Fruit fly (Drosophila melanogaster) whole organism, embryonic: ENCODE measurements around the gene mRpL3.
A peak's percentile ranks its signal among the peaks of the same experiment; 100 is the strongest.

Experiments used
- Atf-2 ChIP-seq: fragments of 200-800 bp; sonication (Bioruptor generic); optimal IDR thresholded peaks from 2 replicates; lab custom pipeline; 2016; ENCODE audit warnings: missing biosample characterization, missing genetic modification characterization
- B-H1 ChIP-seq: fragments of 200-800 bp; sonication (Bioruptor generic); IDR thresholded peaks from 3 replicates; pipeline ENCODE4 v1.3.6; 2022; ENCODE audit warnings: missing biosample characterization, missing genetic modification characterization
- C15 ChIP-seq: fragments of 200-800 bp; sonication (Bioruptor generic); IDR thresholded peaks from 3 replicates; pipeline ENCODE4 v1.3.6; 2022; ENCODE audit warnings: missing biosample characterization, missing genetic modification characterization
- CG11695 ChIP-seq: fragments of 200-800 bp; sonication (Bioruptor generic); IDR thresholded peaks from 3 replicates; pipeline ENCODE4 v1.3.6; 2022; ENCODE audit warnings: missing biosample characterization, missing genetic modification characterization
- CG11723 ChIP-seq: fragments of 200-800 bp; sonication (Bioruptor generic); optimal IDR thresholded peaks from 2 replicates; lab custom pipeline; 2017; ENCODE audit warnings: missing biosample characterization, mild to moderate bottlenecking, missing genetic modification characterization
- CG1233 ChIP-seq: fragments of 200-800 bp; sonication (Bioruptor generic); optimal IDR thresholded peaks from 4 replicates; lab custom pipeline; 2018; ENCODE audit warnings: missing biosample characterization, mild to moderate bottlenecking, missing genetic modification characterization
- CG12744 ChIP-seq: fragments of 200-800 bp; sonication (Bioruptor generic); optimal IDR thresholded peaks from 2 replicates; lab custom pipeline; 2016; ENCODE audit warnings: missing biosample characterization, missing genetic modification characterization
- CG13624 ChIP-seq: fragments of 200-800 bp; sonication (Bioruptor generic); optimal IDR thresholded peaks from 2 replicates; lab custom pipeline; 2016; ENCODE audit warnings: missing biosample characterization, missing genetic modification characterization
- CG13775 ChIP-seq: fragments of 200-800 bp; sonication (Bioruptor generic); optimal IDR thresholded peaks from 3 replicates; lab custom pipeline; 2017; ENCODE audit warnings: missing biosample characterization, mild to moderate bottlenecking, missing genetic modification characterization
- CG15514 ChIP-seq: fragments of 200-800 bp; sonication (Bioruptor generic); optimal IDR thresholded peaks from 3 replicates; lab custom pipeline; 2017; ENCODE audit warnings: missing biosample characterization, missing genetic modification characterization, mild to moderate bottlenecking, moderate library complexity, missing genetic modification reagents
- CG15696 ChIP-seq: fragments of 200-800 bp; sonication (Bioruptor generic); optimal IDR thresholded peaks from 2 replicates; lab custom pipeline; 2019; ENCODE audit warnings: missing biosample characterization, mild to moderate bottlenecking, missing genetic modification characterization, moderate library complexity
- CG1602 ChIP-seq: fragments of 200-800 bp; sonication (Bioruptor generic); optimal IDR thresholded peaks from 3 replicates; lab custom pipeline; 2016; ENCODE audit warnings: missing biosample characterization, missing genetic modification characterization
- CG16815 ChIP-seq: fragments of 200-800 bp; sonication (Bioruptor generic); optimal IDR thresholded peaks from 3 replicates; lab custom pipeline; 2017; ENCODE audit warnings: missing biosample characterization, mild to moderate bottlenecking, missing genetic modification characterization
- CG17359 ChIP-seq: fragments of 200-800 bp; sonication (Bioruptor generic); optimal IDR thresholded peaks from 3 replicates; lab custom pipeline; 2018; ENCODE audit warnings: missing biosample characterization, mild to moderate bottlenecking, missing genetic modification characterization, moderate library complexity
- CG17385 ChIP-seq: fragments of 200-800 bp; sonication (Bioruptor generic); optimal IDR thresholded peaks from 3 replicates; lab custom pipeline; 2018; ENCODE audit warnings: missing biosample characterization, mild to moderate bottlenecking, missing genetic modification characterization
- CG17612 ChIP-seq: fragments of 200-800 bp; sonication (Bioruptor generic); IDR thresholded peaks from 2 replicates; pipeline ENCODE4 v1.3.6; 2022; ENCODE audit warnings: missing biosample characterization, missing genetic modification characterization
- CG2116 ChIP-seq: fragments of 200-800 bp; sonication (Bioruptor generic); optimal IDR thresholded peaks from 3 replicates; lab custom pipeline; 2018; ENCODE audit warnings: missing biosample characterization, mild to moderate bottlenecking, missing genetic modification characterization
- CG31224 ChIP-seq: fragments of 200-800 bp; sonication (Bioruptor generic); IDR thresholded peaks from 2 replicates; pipeline ENCODE4 v1.3.6; 2022; ENCODE audit warnings: missing biosample characterization, missing genetic modification characterization
- CG3163 ChIP-seq: fragments of 200-800 bp; sonication (Bioruptor generic); optimal IDR thresholded peaks from 3 replicates; lab custom pipeline; 2016; ENCODE audit warnings: missing biosample characterization, missing genetic modification characterization
- CG32532 ChIP-seq: fragments of 200-800 bp; sonication (Bioruptor generic); IDR thresholded peaks from 2 replicates; pipeline ENCODE4 v1.3.6; 2022; ENCODE audit warnings: missing biosample characterization, missing genetic modification characterization
- CG4328 ChIP-seq: fragments of 200-800 bp; sonication (Bioruptor generic); optimal IDR thresholded peaks from 3 replicates; lab custom pipeline; 2017; ENCODE audit warnings: missing biosample characterization, missing genetic modification reagents, missing genetic modification characterization
- CG7987 ChIP-seq: fragments of 200-800 bp; sonication (Bioruptor generic); optimal IDR thresholded peaks from 2 replicates; lab custom pipeline; 2018; ENCODE audit warnings: missing biosample characterization, mild to moderate bottlenecking, missing genetic modification characterization, moderate library complexity
- CG8281 ChIP-seq: fragments of 200-800 bp; sonication (Bioruptor generic); optimal IDR thresholded peaks from 2 replicates; lab custom pipeline; 2018; ENCODE audit warnings: missing biosample characterization, mild to moderate bottlenecking, missing genetic modification characterization, moderate library complexity
- CG9797 ChIP-seq: fragments of 200-800 bp; sonication (Bioruptor generic); optimal IDR thresholded peaks from 3 replicates; lab custom pipeline; 2018; ENCODE audit warnings: missing biosample characterization, mild to moderate bottlenecking, missing genetic modification characterization
- CG9817 ChIP-seq: fragments of 200-800 bp; sonication (Bioruptor generic); optimal IDR thresholded peaks from 2 replicates; lab custom pipeline; 2018; ENCODE audit warnings: missing biosample characterization, mild to moderate bottlenecking, missing genetic modification characterization, moderate library complexity
- Camta ChIP-seq: fragments of 200-800 bp; sonication (Bioruptor generic); optimal IDR thresholded peaks from 2 replicates; lab custom pipeline; 2016; ENCODE audit warnings: missing biosample characterization, missing genetic modification characterization
- CoRest ChIP-seq: fragments of 200-800 bp; sonication (Bioruptor generic); optimal IDR thresholded peaks from 3 replicates; lab custom pipeline; 2018; ENCODE audit warnings: missing biosample characterization, mild to moderate bottlenecking, missing genetic modification characterization, moderate library complexity
- H15 ChIP-seq: fragments of 200-800 bp; sonication (Bioruptor generic); IDR thresholded peaks from 3 replicates; pipeline ENCODE4 v1.3.6; 2022; ENCODE audit warnings: missing biosample characterization, missing genetic modification characterization
- HLHmδ ChIP-seq: fragments of 200-800 bp; sonication (Bioruptor generic); optimal IDR thresholded peaks from 2 replicates; lab custom pipeline; 2018; ENCODE audit warnings: missing biosample characterization, mild to moderate bottlenecking, missing genetic modification characterization, moderate library complexity
- Lim3 ChIP-seq: fragments of 200-800 bp; sonication (Bioruptor generic); IDR thresholded peaks from 2 replicates; pipeline ENCODE4 v1.3.6; 2022; ENCODE audit warnings: missing biosample characterization, missing genetic modification characterization
- Meics ChIP-seq: fragments of 200-800 bp; sonication (Bioruptor generic); optimal IDR thresholded peaks from 2 replicates; lab custom pipeline; 2017; ENCODE audit warnings: missing biosample characterization, mild to moderate bottlenecking, missing genetic modification characterization
- NK7.1 ChIP-seq: fragments of 200-800 bp; sonication (Bioruptor generic); optimal IDR thresholded peaks from 3 replicates; lab custom pipeline; 2016; ENCODE audit warnings: missing biosample characterization, missing genetic modification characterization
- Ptx1 ChIP-seq: fragments of 200-800 bp; sonication (Bioruptor generic); IDR thresholded peaks from 2 replicates; pipeline ENCODE4 v1.3.6; 2022; ENCODE audit warnings: missing biosample characterization, missing genetic modification characterization
- Sry-δ ChIP-seq: fragments of 200-800 bp; sonication (Bioruptor generic); optimal IDR thresholded peaks from 2 replicates; lab custom pipeline; 2016; ENCODE audit warnings: missing biosample characterization, missing genetic modification characterization
- bbx ChIP-seq: fragments of 200-800 bp; sonication (Bioruptor generic); IDR thresholded peaks from 2 replicates; pipeline ENCODE4 v1.3.6; 2022; ENCODE audit warnings: missing biosample characterization, missing genetic modification characterization; ENCODE audit not compliant: partially characterized antibody
- br ChIP-seq: fragments of >200 bp; optimal IDR thresholded peaks from 2 replicates; lab custom pipeline; 2017
- chm ChIP-seq: fragments of 200-800 bp; sonication (Bioruptor generic); IDR thresholded peaks from 2 replicates; pipeline ENCODE4 v1.3.6; 2022; ENCODE audit warnings: missing biosample characterization, missing genetic modification characterization
- danr ChIP-seq: fragments of 200-800 bp; sonication (Bioruptor generic); IDR thresholded peaks from 2 replicates; pipeline ENCODE4 v1.3.6; 2022; ENCODE audit warnings: missing biosample characterization, missing genetic modification characterization
- ems ChIP-seq: fragments of 200-800 bp; sonication (Bioruptor generic); optimal IDR thresholded peaks from 3 replicates; lab custom pipeline; 2016; ENCODE audit warnings: missing biosample characterization, missing genetic modification characterization
- fd3F ChIP-seq: fragments of 200-800 bp; sonication (Bioruptor generic); optimal IDR thresholded peaks from 2 replicates; lab custom pipeline; 2018; ENCODE audit warnings: missing biosample characterization, mild to moderate bottlenecking, missing genetic modification characterization, moderate library complexity
- fru ChIP-seq: fragments of >200 bp; optimal IDR thresholded peaks from 2 replicates; lab custom pipeline; 2017
- grn ChIP-seq: fragments of 200-800 bp; sonication (Bioruptor generic); optimal IDR thresholded peaks from 3 replicates; lab custom pipeline; 2017; ENCODE audit warnings: missing biosample characterization, missing genetic modification characterization
- hbn ChIP-seq: fragments of 200-800 bp; sonication (Bioruptor generic); IDR thresholded peaks from 2 replicates; pipeline ENCODE4 v1.3.6; 2022; ENCODE audit warnings: missing biosample characterization, missing genetic modification characterization; ENCODE audit not compliant: partially characterized antibody
- kni ChIP-seq: fragments of 200-800 bp; sonication (Bioruptor generic); optimal IDR thresholded peaks from 3 replicates; lab custom pipeline; 2017; ENCODE audit warnings: mild to moderate bottlenecking, missing biosample characterization, missing genetic modification reagents, missing genetic modification characterization
- lbe ChIP-seq: fragments of 200-800 bp; sonication (Bioruptor generic); optimal IDR thresholded peaks from 2 replicates; lab custom pipeline; 2016; ENCODE audit warnings: missing biosample characterization, mild to moderate bottlenecking, missing genetic modification characterization
- nau ChIP-seq: fragments of 200-800 bp; sonication (Bioruptor generic); optimal IDR thresholded peaks from 3 replicates; lab custom pipeline; 2017; ENCODE audit warnings: missing biosample characterization, mild to moderate bottlenecking, missing genetic modification characterization, missing genetic modification reagents
- nom ChIP-seq: fragments of 200-800 bp; sonication (Bioruptor generic); optimal IDR thresholded peaks from 2 replicates; lab custom pipeline; 2017; ENCODE audit warnings: missing biosample characterization, missing genetic modification characterization, mild to moderate bottlenecking, moderate library complexity, missing genetic modification reagents
- pum ChIP-seq: fragments of 200-800 bp; sonication (Bioruptor generic); optimal IDR thresholded peaks from 2 replicates; lab custom pipeline; 2016; ENCODE audit warnings: missing biosample characterization, missing genetic modification characterization
- sc ChIP-seq, 3 experiments: fragments of >200 bp in 2 of 3; fragments of 200-800 bp in 1 of 3; sonication (Bioruptor generic) in 1 of 3; optimal IDR thresholded peaks; 2 replicates in 2 of 3; 3 replicates in 1 of 3; lab custom pipeline; 2017; ENCODE audit warnings: mild to moderate bottlenecking in 1 of 3, missing biosample characterization in 1 of 3, missing genetic modification characterization in 1 of 3, missing genetic modification reagents in 1 of 3
- slbo ChIP-seq: fragments of 200-800 bp; sonication (Bioruptor generic); IDR thresholded peaks from 2 replicates; pipeline ENCODE4 v1.3.6; 2022; ENCODE audit warnings: missing biosample characterization, missing genetic modification characterization
- slou ChIP-seq: fragments of 200-800 bp; sonication (Bioruptor generic); optimal IDR thresholded peaks from 3 replicates; lab custom pipeline; 2016; ENCODE audit warnings: missing biosample characterization, missing genetic modification characterization

Gene mRpL3

DNA sequence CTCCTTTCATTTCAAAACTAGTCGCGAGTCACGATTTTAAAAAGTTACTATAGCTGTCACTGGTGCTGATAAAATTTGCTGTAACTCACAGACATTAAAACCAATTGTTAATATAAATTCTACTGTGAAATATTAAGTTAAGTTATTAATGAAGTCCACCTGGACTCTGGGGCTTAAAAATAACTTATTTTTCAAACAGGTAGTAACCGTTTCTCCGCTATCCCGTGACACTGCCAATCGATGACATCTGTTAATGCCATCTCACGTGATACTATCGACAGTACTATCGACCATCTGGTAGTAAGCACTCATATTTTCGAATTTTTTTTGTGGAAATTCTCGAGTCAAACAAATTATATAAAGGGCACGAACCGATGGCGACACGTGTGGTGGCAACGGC, 27.1 kb upstream of the mRpL3 start, which contains the start of the genes CG12379 and MagR (continued):
- TF ChIP-seq CG17385 (GFP tag; lab: Kevin White, UChicago), result peak; percentile 61
- no peak for TF ChIP-seq Lim3 (GFP tag; lab: Robert Waterston, UW)
- no peak for TF ChIP-seq CG9797 (GFP tag; lab: Kevin White, UChicago)
- TF ChIP-seq CG2116 (GFP tag; lab: Kevin White, UChicago), result peak; percentile 79
- no peak for TF ChIP-seq CG11723 (GFP tag; lab: Kevin White, UChicago)
- peak; percentile 53 for TF ChIP-seq Ptx1
- peak; percentile 55 for TF ChIP-seq Camta (GFP tag; lab: Kevin White, UChicago)
- no peak for TF ChIP-seq sc (optimal IDR thresholded peaks at IDR 0.05; lab: Kevin White, UChicago)
- TF ChIP-seq sc (GFP tag; optimal IDR thresholded peaks at IDR 0.05; lab: Kevin White, UChicago), result no peak
- TF ChIP-seq fru (lab: Kevin White, UChicago), result no peak
- TF ChIP-seq nau (GFP tag; lab: Kevin White, UChicago), result no peak
- TF ChIP-seq grn (GFP tag; lab: Kevin White, UChicago), result no peak
- peak; percentile 43 for TF ChIP-seq kni (GFP tag; lab: Kevin White, UChicago)
- TF ChIP-seq slbo (GFP tag; lab: Robert Waterston, UW), result peak; percentile 62
- peak; percentile 66 for TF ChIP-seq hbn (GFP tag; lab: Robert Waterston, UW)
- no peak for TF ChIP-seq CG11695
- TF ChIP-seq CG7987 (GFP tag; lab: Kevin White, UChicago), result peak; percentile 19
- TF ChIP-seq C15 (GFP tag; lab: Robert Waterston, UW), result no peak
- TF ChIP-seq CG1602 (GFP tag; lab: Kevin White, UChicago), result peak; percentile 45
- no peak for TF ChIP-seq CG4328 (GFP tag; lab: Kevin White, UChicago)
- no peak for TF ChIP-seq fd3F (GFP tag; lab: Kevin White, UChicago)
- TF ChIP-seq CG31224 (GFP tag; lab: Robert Waterston, UW), result peak; percentile 49; the same call in 1 of the 2 replicates
- TF ChIP-seq ems (GFP tag; lab: Kevin White, UChicago), result peak; percentile 39
- TF ChIP-seq CG15696, result peak; percentile 59
- no peak; the same call in 2 of the 3 replicates for TF ChIP-seq H15 (GFP tag; lab: Robert Waterston, UW)
- TF ChIP-seq CG12744 (GFP tag; lab: Kevin White, UChicago), result peak; percentile 9
- TF ChIP-seq HLHmδ (GFP tag; lab: Kevin White, UChicago), result no peak
- peak; percentile 60 for TF ChIP-seq bbx (GFP tag; lab: Robert Waterston, UW)
- TF ChIP-seq nom, result peak; percentile 28
- no peak for TF ChIP-seq CG8281
- TF ChIP-seq CG13775 (GFP tag; lab: Kevin White, UChicago), result peak; percentile 59
- peak; percentile 55 for TF ChIP-seq pum
- no peak for TF ChIP-seq CG17612
- TF ChIP-seq NK7.1 (GFP tag; lab: Kevin White, UChicago), result peak; percentile 27
- peak; percentile 57 for TF ChIP-seq Atf-2 (GFP tag; lab: Kevin White, UChicago)
- TF ChIP-seq br (lab: Kevin White, UChicago), result no peak
- TF ChIP-seq CG9817, result peak; percentile 73
- peak; percentile 46 for TF ChIP-seq CG1233 (GFP tag; lab: Kevin White, UChicago)
- TF ChIP-seq CG13624 (GFP tag; lab: Kevin White, UChicago), result peak; percentile 21
- TF ChIP-seq CG32532, result peak; percentile 46; the same call in 1 of the 2 replicates
- TF ChIP-seq B-H1 (GFP tag; lab: Robert Waterston, UW), result no peak
- TF ChIP-seq Meics (GFP tag; lab: Kevin White, UChicago), result peak; percentile 53
- TF ChIP-seq CG15514 (GFP tag; lab: Kevin White, UChicago), result peak; percentile 58
- TF ChIP-seq CoRest (tag; lab: Kevin White, UChicago), result peak; percentile 78
- no peak for TF ChIP-seq CG3163 (GFP tag; lab: Kevin White, UChicago)
- TF ChIP-seq chm (GFP tag; lab: Robert Waterston, UW), result no peak
- TF ChIP-seq CG17359 (tag; lab: Kevin White, UChicago), result peak; percentile 27
- TF ChIP-seq slou (GFP tag; lab: Kevin White, UChicago), result peak; percentile 35
- no peak for TF ChIP-seq lbe (GFP tag; lab: Kevin White, UChicago)
- no peak for TF ChIP-seq CG16815
- peak; percentile 85 for TF ChIP-seq Sry-δ
- TF ChIP-seq danr (GFP tag; lab: Robert Waterston, UW), result 0 out of 2 replicates have a peak, but pooled peaks have one; percentile 15
